Fruit fly (Drosophila melanogaster): ENCODE measurements around the gene CG6503.

DNA sequence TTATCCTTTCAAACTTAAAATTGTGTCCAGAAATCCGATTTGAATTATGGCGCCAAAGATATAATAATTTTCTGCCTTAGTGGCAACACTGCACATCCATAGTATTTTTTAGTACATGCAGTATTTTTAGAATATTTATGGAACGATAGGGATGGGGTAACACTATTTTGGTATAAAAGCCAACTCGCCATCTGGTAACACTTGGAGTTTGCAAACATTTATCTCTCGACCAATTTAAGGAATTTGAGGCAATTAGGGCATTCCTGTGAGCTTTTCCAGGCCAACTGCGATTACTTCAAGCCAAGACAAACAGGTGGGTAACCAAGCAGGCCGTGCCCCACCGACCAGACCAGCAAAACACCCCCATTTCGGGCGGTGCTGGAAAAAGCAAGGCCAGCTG is 27.4 kb upstream of the CG6503 start, which contains the start of gene CG5447:
- TF ChIP-seq stc (GFP tag; IDR thresholded peaks at IDR 0.05) (no peak), CG9215 (GFP tag; IDR thresholded peaks at IDR 0.05) (no peak), CG6854 (GFP tag; optimal IDR thresholded peaks at IDR 0.05) (no peak), Hr39 (optimal IDR thresholded peaks at IDR 0.05) (no peak), CG12155 (GFP tag; optimal IDR thresholded peaks at IDR 0.05) (no peak), CG6272 (GFP tag; IDR thresholded peaks at IDR 0.05) (no peak), Sox102F (GFP tag; optimal IDR thresholded peaks at IDR 0.05) (no peak), Gsc (GFP tag; IDR thresholded peaks at IDR 0.05) (no peak), toy (GFP tag; IDR thresholded peaks at IDR 0.05) (no peak), CG12769 (tag; optimal IDR thresholded peaks at IDR 0.05) (no peak)
